Worm (Caenorhabditis elegans) whole organism, mixed stage, embryonic: ENCODE data around the gene tbb-1.

Experiments used
- mep-1 ChIP-seq: fragments of 150-350 bp; optimal IDR thresholded peaks from 2 replicates; lab custom pipeline; 2017; ENCODE audit warnings: missing biosample characterization, missing genetic modification reagents, missing genetic modification characterization, inconsistent platforms
- mls-2 ChIP-seq: sonication (generic microtip); optimal IDR thresholded peaks from 2 replicates; lab custom pipeline; 2016; ENCODE audit warnings: mild to moderate bottlenecking, missing genetic modification characterization, moderate library complexity, missing compliant biosample characterization
- nhr-12 ChIP-seq: fragments of 150-350 bp; optimal IDR thresholded peaks from 2 replicates; lab custom pipeline; 2014; ENCODE audit warnings: missing biosample characterization, missing genetic modification characterization
- snpc-4 ChIP-seq: fragments of 150-350 bp; optimal IDR thresholded peaks from 2 replicates; lab custom pipeline; 2014; ENCODE audit warnings: missing biosample characterization, missing genetic modification characterization
- sptf-1 ChIP-seq: sonication (generic microtip); optimal IDR thresholded peaks from 2 replicates; lab custom pipeline; 2017; ENCODE audit warnings: mild to moderate bottlenecking, missing genetic modification characterization, moderate library complexity, missing compliant biosample characterization
- unc-39 ChIP-seq: fragments of 150-350 bp; optimal IDR thresholded peaks from 2 replicates; lab custom pipeline; 2014; ENCODE audit warnings: missing biosample characterization, missing genetic modification characterization
- ztf-11 ChIP-seq: fragments of 150-350 bp; optimal IDR thresholded peaks from 2 replicates; lab custom pipeline; 2014; ENCODE audit warnings: missing biosample characterization, missing genetic modification characterization

DNA sequence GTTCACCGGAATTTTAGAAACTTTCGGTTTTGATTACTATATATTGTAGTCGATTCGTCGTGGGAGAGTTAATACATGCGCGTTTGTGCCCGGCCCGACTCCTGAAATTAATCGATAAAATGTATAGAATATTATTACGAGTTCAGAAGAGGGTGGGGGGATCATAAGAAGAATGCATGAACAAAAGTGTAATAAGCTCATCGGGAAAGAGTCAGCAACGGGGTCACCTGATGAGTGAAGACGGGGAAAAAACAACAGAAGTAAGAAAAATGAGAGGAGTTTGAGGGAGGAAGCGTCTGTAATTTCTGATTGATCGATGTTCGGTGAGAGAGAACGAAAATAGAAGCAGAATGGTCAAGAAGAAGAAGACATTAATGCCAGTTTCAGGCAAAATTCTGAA, 26.1 kb downstream of the tbb-1 start, which contains the start of gene W09D10.4:
- TF ChIP-seq mep-1 (tag; lab: Kevin White, UChicago): no peak
- TF ChIP-seq mls-2 (tag; lab: Kevin White, UChicago): no peak
- no peak for TF ChIP-seq ztf-11 (tag; lab: Kevin White, UChicago)
- no peak for TF ChIP-seq nhr-12 (tag; lab: Kevin White, UChicago)
- no peak for TF ChIP-seq snpc-4 (tag; lab: Kevin White, UChicago)
- no peak for TF ChIP-seq unc-39 (tag; lab: Kevin White, UChicago)
- TF ChIP-seq sptf-1 (tag; lab: Kevin White, UChicago): no peak
